Fruit fly (Drosophila melanogaster): ENCODE data around the gene CG17272.
A peak's percentile ranks its signal among the peaks of the same experiment; 100 is the strongest.

dm6 chr3R:20834770-20835183 lies 10.7 kb upstream of the CG17272 start:
- TF ChIP-seq CG1832 (GFP tag; optimal IDR thresholded peaks at IDR 0.05) (no peak), CG10959 (GFP tag; IDR thresholded peaks at IDR 0.05) (no peak), CG15479 (GFP tag; optimal IDR thresholded peaks at IDR 0.05) (no peak), gro (GFP tag; optimal IDR thresholded peaks at IDR 0.05) (no peak), CG11456 (GFP tag; IDR thresholded peaks at IDR 0.05) (0 out of 3 replicates have a peak, but pooled peaks have one; percentile 67), CG12155 (GFP tag; optimal IDR thresholded peaks at IDR 0.05) (no peak), Nf-YA (GFP tag; IDR thresholded peaks at IDR 0.05) (no peak)
